Fruit fly (Drosophila melanogaster): ENCODE measurements around the gene CalpC.
A peak's percentile ranks its signal among the peaks of the same experiment; 100 is the strongest.

CalpC gene

dm6 chrX:16288492-16288964 is 37.0 kb upstream of the CalpC start, which contains the start of the genes CG32576 and caz (continued):
- TF ChIP-seq dpn (GFP tag; optimal IDR thresholded peaks at IDR 0.05) = peak in 1 of 2 experiments; percentile 43
- TF ChIP-seq HLH3B (GFP tag; IDR thresholded peaks at IDR 0.05) = no peak
- no peak for TF ChIP-seq jing (GFP tag; optimal IDR thresholded peaks at IDR 0.05)
- TF ChIP-seq exex (tag; optimal IDR thresholded peaks at IDR 0.05) = peak; percentile 61
- TF ChIP-seq vfl (GFP tag; optimal IDR thresholded peaks at IDR 0.05) = peak; percentile 15
- TF ChIP-seq CG18619 (GFP tag; optimal IDR thresholded peaks at IDR 0.05) = no peak
- no peak for TF ChIP-seq ATbp (GFP tag; optimal IDR thresholded peaks at IDR 0.05)
- no peak for TF ChIP-seq CG13624 (GFP tag; optimal IDR thresholded peaks at IDR 0.05)
- TF ChIP-seq CG43689 (GFP tag; IDR thresholded peaks at IDR 0.05) = no peak
- TF ChIP-seq ttk (GFP tag; IDR thresholded peaks at IDR 0.05) = no peak
- TF ChIP-seq CG3065 (GFP tag; optimal IDR thresholded peaks at IDR 0.05) = no peak
- no peak for TF ChIP-seq eyg (GFP tag; optimal IDR thresholded peaks at IDR 0.05)
- peak; percentile 89 for TF ChIP-seq phol (tag; optimal IDR thresholded peaks at IDR 0.05)
- TF ChIP-seq klu (GFP tag; IDR thresholded peaks at IDR 0.05) = no peak
- TF ChIP-seq Myb (GFP tag; optimal IDR thresholded peaks at IDR 0.05) = peak; percentile 40
- TF ChIP-seq Adf1 (GFP tag; IDR thresholded peaks at IDR 0.05) = no peak
- TF ChIP-seq Gsc (GFP tag; IDR thresholded peaks at IDR 0.05) = no peak
- TF ChIP-seq unc-4 (GFP tag; IDR thresholded peaks at IDR 0.05; ENCODE audit: partially characterized antibody) = peak; percentile 73
- no peak for TF ChIP-seq repo (GFP tag; optimal IDR thresholded peaks at IDR 0.05)
- TF ChIP-seq Elba2 (GFP tag; optimal IDR thresholded peaks at IDR 0.05) = no peak
- TF ChIP-seq pfk (GFP tag; optimal IDR thresholded peaks at IDR 0.05) = peak; percentile 93
- peak; percentile 64 for TF ChIP-seq Dref (GFP tag; IDR thresholded peaks at IDR 0.05)
- TF ChIP-seq tio (GFP tag; optimal IDR thresholded peaks at IDR 0.05) = no peak
- no peak for TF ChIP-seq ap (GFP tag; IDR thresholded peaks at IDR 0.05)
- no peak for TF ChIP-seq aop (GFP tag; IDR thresholded peaks at IDR 0.05)
- no peak for TF ChIP-seq CG3838 (GFP tag; optimal IDR thresholded peaks at IDR 0.05)
- peak; percentile 13 for TF ChIP-seq HmgZ (tag; optimal IDR thresholded peaks at IDR 0.05)
- TF ChIP-seq onecut (GFP tag; IDR thresholded peaks at IDR 0.05) = no peak
- TF ChIP-seq mld (GFP tag; IDR thresholded peaks at IDR 0.05; ENCODE audit: partially characterized antibody) = no peak
- TF ChIP-seq CG34224 (GFP tag; IDR thresholded peaks at IDR 0.05; ENCODE audit: partially characterized antibody) = peak; percentile 60
- TF ChIP-seq Fer1 (GFP tag; optimal IDR thresholded peaks at IDR 0.05) = no peak
- TF ChIP-seq CG1603 (tag; optimal IDR thresholded peaks at IDR 0.05) = peak; percentile 23
- TF ChIP-seq NK7.1 (GFP tag; optimal IDR thresholded peaks at IDR 0.05) = no peak
- peak; percentile 40 for TF ChIP-seq lilli (GFP tag; optimal IDR thresholded peaks at IDR 0.05)
- TF ChIP-seq HLH4C (GFP tag; IDR thresholded peaks at IDR 0.05; ENCODE audit: partially characterized antibody) = peak; percentile 55; the same call in 2 of the 3 replicates
- TF ChIP-seq CkIIα-i1 (GFP tag; IDR thresholded peaks at IDR 0.05) = no peak
- TF ChIP-seq Ptx1 (GFP tag; IDR thresholded peaks at IDR 0.05) = no peak
- TF ChIP-seq Lim3 (GFP tag; IDR thresholded peaks at IDR 0.05) = no peak
- TF ChIP-seq nau (GFP tag; optimal IDR thresholded peaks at IDR 0.05) = no peak
- TF ChIP-seq org-1 (GFP tag; optimal IDR thresholded peaks at IDR 0.05) = no peak
- no peak for TF ChIP-seq CG3726 (GFP tag; IDR thresholded peaks at IDR 0.05)
- TF ChIP-seq CG11504 (tag; optimal IDR thresholded peaks at IDR 0.05) = no peak
- TF ChIP-seq CG15514 (GFP tag; optimal IDR thresholded peaks at IDR 0.05) = peak; percentile 73
- TF ChIP-seq sd (tag; optimal IDR thresholded peaks at IDR 0.05) = peak; percentile 81
- TF ChIP-seq CG10462 (GFP tag; optimal IDR thresholded peaks at IDR 0.05) = no peak
- TF ChIP-seq ci (GFP tag; IDR thresholded peaks at IDR 0.05) = 0 out of 3 replicates have a peak, but pooled peaks have one; percentile 30
- peak; percentile 23 for TF ChIP-seq CG9797 (GFP tag; optimal IDR thresholded peaks at IDR 0.05)
- peak; percentile 60 for TF ChIP-seq Xbp1 (GFP tag; optimal IDR thresholded peaks at IDR 0.05)
- no peak for TF ChIP-seq CG14050 (GFP tag; IDR thresholded peaks at IDR 0.05)
- no peak for TF ChIP-seq CG7372 (GFP tag; IDR thresholded peaks at IDR 0.05)
- TF ChIP-seq CG17328 (GFP tag; IDR thresholded peaks at IDR 0.05) = no peak
- no peak for TF ChIP-seq Ravus (GFP tag; IDR thresholded peaks at IDR 0.05)
